Fruit fly (Drosophila melanogaster) whole organism, pupa: ENCODE data around the gene CG18764.

Experiments used
- CG14655 ChIP-seq: fragments of 200-800 bp; sonication (Bioruptor generic); optimal IDR thresholded peaks from 3 replicates; lab custom pipeline; 2017; ENCODE audit warnings: mild to moderate bottlenecking, missing biosample characterization, missing genetic modification reagents, missing genetic modification characterization
- CG4496 ChIP-seq: fragments of 200-800 bp; sonication (Bioruptor generic); IDR thresholded peaks from 3 replicates; pipeline ENCODE4 v1.3.6; 2022; ENCODE audit warnings: missing biosample characterization, missing genetic modification characterization
- Pif1A ChIP-seq: fragments of 200-800 bp; sonication (Bioruptor generic); optimal IDR thresholded peaks from 3 replicates; lab custom pipeline; 2016; ENCODE audit warnings: missing biosample characterization, missing genetic modification characterization
- gl ChIP-seq: fragments of 200-800 bp; sonication (Bioruptor generic); optimal IDR thresholded peaks from 2 replicates; lab custom pipeline; 2018; ENCODE audit warnings: missing biosample characterization, mild to moderate bottlenecking, missing genetic modification characterization

- TF ChIP-seq CG14655 (GFP tag; lab: Kevin White, UChicago) (no peak), gl (no peak), Pif1A (GFP tag; lab: Kevin White, UChicago) (no peak), CG4496 (GFP tag; lab: Robert Waterston, UW) (no peak)
Measured at dm6 chr3R:11669954-11670347, 43.3 kb downstream of the CG18764 start.
